Worm (Caenorhabditis elegans) whole organism, young adult: ENCODE measurements around the gene C17A2.3.

Experiments used
- F22D6.2 ChIP-seq: sonication (generic microtip); optimal IDR thresholded peaks from 2 replicates; lab custom pipeline; 2016; ENCODE audit warnings: mild to moderate bottlenecking, missing genetic modification characterization, missing compliant biosample characterization
- ama-1 ChIP-seq, 3 experiments: fragments of 150-350 bp in 1 of 3; sonication (generic microtip) in 2 of 3; optimal IDR thresholded peaks; 2 replicates each; lab custom pipeline; 2014 to 2018; ENCODE audit warnings: missing biosample characterization in 2 of 3, missing genetic modification characterization in 2 of 3, missing genetic modification reagents in 2 of 3
- ceh-27 ChIP-seq: fragments of 200-800 bp; sonication (Bioruptor generic); optimal IDR thresholded peaks from 2 replicates; lab custom pipeline; 2018; ENCODE audit warnings: mild to moderate bottlenecking, missing genetic modification characterization, moderate library complexity, missing compliant biosample characterization
- lin-26 ChIP-seq: fragments of 200-800 bp; sonication (Bioruptor generic); IDR thresholded peaks from 2 replicates; pipeline ENCODE4 v1.3.6; 2022; ENCODE audit warnings: missing genetic modification reagents, missing genetic modification characterization, missing compliant biosample characterization
- nfya-2 ChIP-seq: fragments of 200-800 bp; sonication (Bioruptor generic); IDR thresholded peaks from 2 replicates; pipeline ENCODE4 v1.3.6; 2022; ENCODE audit warnings: missing genetic modification reagents, missing genetic modification characterization, missing compliant biosample characterization
- rpc-1 ChIP-seq, 2 experiments: fragments of 150-350 bp in 1 of 2; sonication (generic microtip) in 1 of 2; optimal IDR thresholded peaks; 2 replicates each; lab custom pipeline; 2014 to 2018; ENCODE audit warnings: missing biosample characterization in 1 of 2, missing genetic modification characterization in 1 of 2, missing genetic modification reagents in 1 of 2, missing genotype in 1 of 2
- snpc-4 ChIP-seq, 5 experiments: fragments of 150-350 bp in 1 of 5; sonication (generic microtip) in 4 of 5; optimal IDR thresholded peaks; 2 replicates each; lab custom pipeline; 2014 to 2018; ENCODE audit warnings: missing genetic modification characterization in 5 of 5, missing biosample characterization in 3 of 5, antibody characterized with exemption in 2 of 5, mild to moderate bottlenecking in 2 of 5, missing compliant biosample characterization in 2 of 5, missing genotype in 2 of 5, moderate library complexity in 2 of 5, missing genetic modification reagents in 1 of 5
- ztf-22 ChIP-seq: fragments of 200-800 bp; sonication (Bioruptor generic); optimal IDR thresholded peaks from 2 replicates; lab custom pipeline; 2018; ENCODE audit warnings: mild to moderate bottlenecking, missing genetic modification characterization, moderate library complexity, missing compliant biosample characterization

DNA sequence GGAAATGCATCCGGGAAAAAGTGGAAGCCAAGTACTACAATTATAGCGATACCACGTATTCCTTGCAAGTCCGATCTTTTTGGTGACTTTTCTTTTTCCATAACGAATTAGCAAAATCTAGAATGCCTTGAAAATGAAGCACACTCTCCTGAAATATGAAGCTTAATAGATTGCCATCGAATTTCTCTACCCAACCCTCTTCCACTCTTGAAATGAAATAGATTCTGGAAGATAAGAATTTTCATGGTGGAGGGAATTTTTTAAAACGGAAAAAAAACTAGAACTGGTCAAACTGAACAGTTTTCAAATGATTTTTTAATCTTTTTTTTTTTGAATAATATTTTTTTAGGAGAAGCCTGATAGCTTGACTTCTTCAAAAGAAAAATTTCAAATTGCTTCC is 17.4 kb downstream of the C17A2.3 start, which contains the start of gene oac-11:
- TF ChIP-seq ama-1 (optimal IDR thresholded peaks at IDR 0.05; lab: Kevin White, UChicago) = no peak
- TF ChIP-seq ama-1 (GFP tag; optimal IDR thresholded peaks at IDR 0.05; lab: Kevin White, UChicago) = no peak
- TF ChIP-seq F22D6.2 (tag; lab: Kevin White, UChicago) = no peak
- no peak for TF ChIP-seq ztf-22 (GFP tag; lab: Kevin White, UChicago)
- no peak for TF ChIP-seq ceh-27 (GFP tag; lab: Kevin White, UChicago)
- TF ChIP-seq snpc-4 (GFP tag; optimal IDR thresholded peaks at IDR 0.05; lab: Kevin White, UChicago) = no peak
- no peak for TF ChIP-seq snpc-4 (tag; optimal IDR thresholded peaks at IDR 0.05; lab: Kevin White, UChicago)
- no peak for TF ChIP-seq nfya-2 (GFP tag; lab: Robert Waterston, UW)
- TF ChIP-seq rpc-1 (optimal IDR thresholded peaks at IDR 0.05; lab: Kevin White, UChicago) = no peak
- no peak for TF ChIP-seq rpc-1 (tag; optimal IDR thresholded peaks at IDR 0.05; lab: Kevin White, UChicago)
- no peak for TF ChIP-seq lin-26 (GFP tag; lab: Robert Waterston, UW)
